Fruit fly (Drosophila melanogaster) whole organism, prepupa: ENCODE results near the gene put.

Experiments
- CG10631 ChIP-seq: fragments of 200-800 bp; sonication (Bioruptor generic); optimal IDR thresholded peaks from 2 replicates; lab custom pipeline; 2016; ENCODE audit warnings: missing biosample characterization, missing genetic modification characterization
- CG10669 ChIP-seq: fragments of 200-800 bp; sonication (Bioruptor generic); optimal IDR thresholded peaks from 3 replicates; lab custom pipeline; 2018; ENCODE audit warnings: missing biosample characterization, mild to moderate bottlenecking, missing genetic modification characterization, moderate library complexity
- CG11294 ChIP-seq: fragments of 200-800 bp; sonication (Bioruptor generic); IDR thresholded peaks from 2 replicates; pipeline ENCODE4 v1.3.6; 2022; ENCODE audit warnings: missing biosample characterization, missing genetic modification characterization
- CG15336 ChIP-seq: fragments of 200-800 bp; sonication (Bioruptor generic); IDR thresholded peaks from 2 replicates; pipeline ENCODE4 v1.3.6; 2022; ENCODE audit warnings: missing biosample characterization, missing genetic modification characterization
- CG1621 ChIP-seq: fragments of 200-800 bp; sonication (Bioruptor generic); optimal IDR thresholded peaks from 3 replicates; lab custom pipeline; 2018; ENCODE audit warnings: missing biosample characterization, mild to moderate bottlenecking, missing genetic modification characterization
- CG16779 ChIP-seq: fragments of 200-800 bp; sonication (Bioruptor generic); optimal IDR thresholded peaks from 3 replicates; lab custom pipeline; 2017; ENCODE audit warnings: missing biosample characterization, mild to moderate bottlenecking, missing genetic modification characterization
- CG3032 ChIP-seq: fragments of 200-800 bp; optimal IDR thresholded peaks from 2 replicates; lab custom pipeline; 2019; ENCODE audit warnings: missing biosample characterization, mild to moderate bottlenecking, missing genetic modification characterization, moderate library complexity
- CG32006 ChIP-seq: fragments of 200-800 bp; sonication (Bioruptor generic); optimal IDR thresholded peaks from 3 replicates; lab custom pipeline; 2017; ENCODE audit warnings: missing biosample characterization, mild to moderate bottlenecking, missing genetic modification characterization
- CG34406 ChIP-seq: fragments of 200-800 bp; sonication (Bioruptor generic); optimal IDR thresholded peaks from 3 replicates; lab custom pipeline; 2016; ENCODE audit warnings: missing biosample characterization, missing genetic modification characterization
- CG3919 ChIP-seq: fragments of 200-800 bp; sonication (Bioruptor generic); optimal IDR thresholded peaks from 3 replicates; lab custom pipeline; 2016; ENCODE audit warnings: missing biosample characterization, missing genetic modification characterization
- CG6163 ChIP-seq: fragments of 200-800 bp; sonication (Bioruptor generic); IDR thresholded peaks from 3 replicates; pipeline ENCODE4 v1.3.6; 2022; ENCODE audit warnings: missing biosample characterization, missing genetic modification characterization
- CG6276 ChIP-seq: fragments of 200-800 bp; sonication (Bioruptor generic); optimal IDR thresholded peaks from 2 replicates; lab custom pipeline; 2017; ENCODE audit warnings: missing biosample characterization, mild to moderate bottlenecking, missing genetic modification characterization
- CG6792 ChIP-seq: fragments of 200-800 bp; sonication (Bioruptor generic); optimal IDR thresholded peaks from 3 replicates; lab custom pipeline; 2016; ENCODE audit warnings: missing biosample characterization, missing genetic modification characterization
- CG6808 ChIP-seq: fragments of 200-800 bp; sonication (Bioruptor generic); optimal IDR thresholded peaks from 3 replicates; lab custom pipeline; 2017; ENCODE audit warnings: missing biosample characterization, missing genetic modification characterization, mild to moderate bottlenecking, moderate library complexity, missing genetic modification reagents
- CG7368 ChIP-seq: fragments of 200-800 bp; sonication (Bioruptor generic); optimal IDR thresholded peaks from 3 replicates; lab custom pipeline; 2016; ENCODE audit warnings: missing biosample characterization, missing genetic modification characterization
- CG8119 ChIP-seq: fragments of 200-800 bp; sonication (Bioruptor generic); IDR thresholded peaks from 3 replicates; pipeline ENCODE4 v1.3.6; 2022; ENCODE audit warnings: missing biosample characterization, missing genetic modification characterization
- CG8319 ChIP-seq: fragments of 200-800 bp; sonication (Bioruptor generic); optimal IDR thresholded peaks from 3 replicates; lab custom pipeline; 2016; ENCODE audit warnings: missing biosample characterization, missing genetic modification characterization
- CG8632 ChIP-seq: fragments of 200-800 bp; sonication (Bioruptor generic); optimal IDR thresholded peaks from 3 replicates; lab custom pipeline; 2016; ENCODE audit warnings: missing biosample characterization, missing genetic modification characterization
- Eip75B ChIP-seq: fragments of 200-800 bp; sonication (Bioruptor generic); optimal IDR thresholded peaks from 3 replicates; lab custom pipeline; 2016; ENCODE audit warnings: missing biosample characterization, missing genetic modification characterization
- Eip78C ChIP-seq: fragments of 200-800 bp; sonication (Bioruptor generic); peaks from one replicate; lab custom pipeline; 2016; ENCODE audit warnings: missing biosample characterization, missing genetic modification characterization
- Eip93F ChIP-seq: fragments of 200-800 bp; sonication (Bioruptor generic); optimal IDR thresholded peaks from 2 replicates; lab custom pipeline; 2016; ENCODE audit warnings: missing biosample characterization, mild to moderate bottlenecking, missing genetic modification characterization
- Ets21C ChIP-seq: fragments of 200-800 bp; sonication (Bioruptor generic); optimal IDR thresholded peaks from 3 replicates; lab custom pipeline; 2016; ENCODE audit warnings: missing biosample characterization, missing genetic modification characterization
- Ets96B ChIP-seq: fragments of 200-800 bp; optimal IDR thresholded peaks from 2 replicates; lab custom pipeline; 2019; ENCODE audit warnings: missing biosample characterization, mild to moderate bottlenecking, missing genetic modification characterization, moderate library complexity
- Gug ChIP-seq: fragments of 200-800 bp; sonication (Bioruptor generic); IDR thresholded peaks from 2 replicates; pipeline ENCODE4 v1.3.6; 2022; ENCODE audit warnings: missing biosample characterization, missing genetic modification characterization
- Hr38 ChIP-seq: sonication (Bioruptor generic); optimal IDR thresholded peaks from 2 replicates; lab custom pipeline; 2016; ENCODE audit warnings: missing biosample characterization, missing genetic modification characterization
- Hr39 ChIP-seq: fragments of 200-800 bp; sonication (Bioruptor generic); optimal IDR thresholded peaks from 2 replicates; lab custom pipeline; 2016; ENCODE audit warnings: missing biosample characterization, missing genetic modification characterization
- Lpt ChIP-seq: fragments of 200-800 bp; sonication (Bioruptor generic); optimal IDR thresholded peaks from 3 replicates; lab custom pipeline; 2016; ENCODE audit warnings: missing biosample characterization, missing genetic modification characterization
- Met ChIP-seq: fragments of 200-800 bp; sonication (Bioruptor generic); optimal IDR thresholded peaks from 3 replicates; lab custom pipeline; 2016; ENCODE audit warnings: missing biosample characterization, missing genetic modification characterization
- Smox ChIP-seq: fragments of 200-800 bp; sonication (Bioruptor generic); optimal IDR thresholded peaks from 3 replicates; lab custom pipeline; 2016; ENCODE audit warnings: missing biosample characterization, missing genetic modification characterization
- Sox102F ChIP-seq: fragments of 200-800 bp; sonication (Bioruptor generic); optimal IDR thresholded peaks from 2 replicates; lab custom pipeline; 2016; ENCODE audit warnings: missing biosample characterization, mild to moderate bottlenecking, missing genetic modification characterization
- achi ChIP-seq: fragments of 200-800 bp; sonication (Bioruptor generic); optimal IDR thresholded peaks from 3 replicates; lab custom pipeline; 2016; ENCODE audit warnings: missing biosample characterization, missing genetic modification characterization
- acj6 ChIP-seq: fragments of 200-800 bp; sonication (Bioruptor generic); optimal IDR thresholded peaks from 3 replicates; lab custom pipeline; 2016; ENCODE audit warnings: missing biosample characterization, missing genetic modification characterization
- cyc ChIP-seq: fragments of 200-800 bp; sonication (Bioruptor generic); optimal IDR thresholded peaks from 3 replicates; lab custom pipeline; 2016; ENCODE audit warnings: missing biosample characterization, missing genetic modification characterization
- dac ChIP-seq: fragments of 200-800 bp; sonication (Bioruptor generic); optimal IDR thresholded peaks from 2 replicates; lab custom pipeline; 2017; ENCODE audit warnings: missing biosample characterization, mild to moderate bottlenecking, missing genetic modification characterization
- dsx ChIP-seq: fragments of 200-800 bp; optimal IDR thresholded peaks from 3 replicates; lab custom pipeline; 2019; ENCODE audit warnings: missing biosample characterization, mild to moderate bottlenecking, missing genetic modification characterization, moderate library complexity; ENCODE audit not compliant: poor library complexity, severe bottlenecking
- esn ChIP-seq: fragments of 200-800 bp; sonication (Bioruptor generic); optimal IDR thresholded peaks from 2 replicates; lab custom pipeline; 2016; ENCODE audit warnings: missing biosample characterization, mild to moderate bottlenecking, missing genetic modification characterization, moderate library complexity
- fd59A ChIP-seq: fragments of 200-800 bp; sonication (Bioruptor generic); optimal IDR thresholded peaks from 2 replicates; lab custom pipeline; 2017; ENCODE audit warnings: missing biosample characterization, mild to moderate bottlenecking, missing genetic modification characterization, missing genetic modification reagents
- fkh ChIP-seq: fragments of 200-800 bp; sonication (Bioruptor generic); optimal IDR thresholded peaks from 3 replicates; lab custom pipeline; 2017; ENCODE audit warnings: missing biosample characterization, mild to moderate bottlenecking, missing genetic modification characterization, moderate library complexity
- pdm3 ChIP-seq: fragments of 200-800 bp; sonication (Bioruptor generic); optimal IDR thresholded peaks from 3 replicates; lab custom pipeline; 2016; ENCODE audit warnings: missing biosample characterization, missing genetic modification characterization
- salr ChIP-seq, 2 experiments: fragments of 200-800 bp; sonication (Bioruptor generic); optimal IDR thresholded peaks; 3 replicates each; lab custom pipeline; 2016 to 2018; ENCODE audit warnings: missing biosample characterization in 2 of 2, missing genetic modification characterization in 2 of 2, mild to moderate bottlenecking in 1 of 2
- spab ChIP-seq: fragments of 200-800 bp; sonication (Bioruptor generic); optimal IDR thresholded peaks from 2 replicates; lab custom pipeline; 2017; ENCODE audit warnings: missing biosample characterization, mild to moderate bottlenecking, missing genetic modification characterization, missing genetic modification reagents
- ss ChIP-seq, 2 experiments: fragments of 200-800 bp; sonication (Bioruptor generic); optimal IDR thresholded peaks; 2 replicates in 1 of 2; 3 replicates in 1 of 2; lab custom pipeline; 2017 to 2018; ENCODE audit warnings: mild to moderate bottlenecking in 2 of 2, missing biosample characterization in 2 of 2, missing genetic modification characterization in 2 of 2, moderate library complexity in 1 of 2
- svp ChIP-seq: fragments of 200-800 bp; sonication (Bioruptor generic); peaks from one replicate; lab custom pipeline; 2016; ENCODE audit warnings: missing biosample characterization, missing genetic modification characterization
- topi ChIP-seq: fragments of 200-800 bp; sonication (Bioruptor generic); optimal IDR thresholded peaks from 3 replicates; lab custom pipeline; 2016; ENCODE audit warnings: missing biosample characterization, missing genetic modification characterization
- vri ChIP-seq: fragments of 200-800 bp; sonication (Bioruptor generic); optimal IDR thresholded peaks from 3 replicates; lab custom pipeline; 2016; ENCODE audit warnings: missing biosample characterization, mild to moderate bottlenecking, missing genetic modification characterization

put gene

dm6 chr3R:14590753-14591535, 34.6 kb downstream of the put start (continued):
- TF ChIP-seq CG15336 (GFP tag; lab: Robert Waterston, UW): peak; percentile 70
- TF ChIP-seq pdm3 (GFP tag; lab: Kevin White, UChicago): peak; percentile 25
- no peak for TF ChIP-seq Sox102F (GFP tag; lab: Kevin White, UChicago)
- TF ChIP-seq Eip75B: peak; percentile 36
- TF ChIP-seq topi (GFP tag; lab: Kevin White, UChicago): peak; percentile 0
- TF ChIP-seq salr (GFP tag; optimal IDR thresholded peaks at IDR 0.05; lab: Kevin White, UChicago): peak in 1 of 2 experiments; percentile 71
- peak; percentile 60 for TF ChIP-seq achi (GFP tag; lab: Kevin White, UChicago)
- peak; percentile 48 for TF ChIP-seq svp
- peak; percentile 48 for TF ChIP-seq fd59A (GFP tag; lab: Kevin White, UChicago)
- peak; percentile 45 for TF ChIP-seq CG1621 (tag; lab: Kevin White, UChicago)
- no peak for TF ChIP-seq dac (GFP tag; lab: Kevin White, UChicago)
- peak; percentile 56 for TF ChIP-seq CG6792 (GFP tag; lab: Kevin White, UChicago)
- TF ChIP-seq Ets21C: no peak
- peak; percentile 78 for TF ChIP-seq CG8119
- peak; percentile 32 for TF ChIP-seq CG16779 (tag; lab: Kevin White, UChicago)
- peak; percentile 59 for TF ChIP-seq fkh (GFP tag; lab: Kevin White, UChicago)
- peak; percentile 59 for TF ChIP-seq CG3919
- TF ChIP-seq Met: peak; percentile 31
- peak; percentile 20 for TF ChIP-seq esn
- peak; percentile 73 for TF ChIP-seq CG32006 (GFP tag; lab: Kevin White, UChicago)
- no peak for TF ChIP-seq Hr38 (GFP tag; lab: Kevin White, UChicago)
- TF ChIP-seq Hr39 (GFP tag; lab: Kevin White, UChicago): no peak
- 0 out of 3 replicates have a peak, but pooled peaks have one; percentile 25 for TF ChIP-seq CG6163 (GFP tag; lab: Robert Waterston, UW)
- peak; percentile 74 for TF ChIP-seq CG10631 (GFP tag; lab: Kevin White, UChicago)
- peak; percentile 62 for TF ChIP-seq CG10669 (GFP tag; lab: Kevin White, UChicago)
- TF ChIP-seq CG8632 (GFP tag; lab: Kevin White, UChicago): peak; percentile 37

DNA sequence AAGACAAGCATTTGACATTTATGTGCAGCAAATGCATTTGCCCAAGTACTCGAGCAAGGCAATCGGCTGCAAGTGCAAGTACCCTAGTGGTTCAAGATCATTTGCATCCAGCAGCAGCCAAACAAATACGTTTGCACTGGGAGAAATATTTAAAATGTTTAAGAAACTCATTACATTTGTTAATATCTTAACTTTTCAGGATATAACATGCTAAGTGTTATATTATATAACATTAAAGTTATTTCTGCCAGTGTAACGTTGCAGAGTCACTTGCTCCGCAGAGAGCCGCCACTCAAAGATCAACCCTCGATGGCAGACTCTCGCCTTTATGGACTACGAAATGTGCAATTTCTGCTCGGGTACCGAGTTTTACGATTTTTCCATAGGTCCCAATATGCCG, 36.0 kb downstream of the put start:
- no peak for TF ChIP-seq Hr38 (GFP tag; lab: Kevin White, UChicago)
- 0 out of 2 replicates have a peak, but pooled peaks have one; percentile 33 for TF ChIP-seq CG15336 (GFP tag; lab: Robert Waterston, UW)
- TF ChIP-seq acj6 (GFP tag; lab: Kevin White, UChicago): peak; percentile 9
- TF ChIP-seq cyc: no peak
- TF ChIP-seq ss (GFP tag; optimal IDR thresholded peaks at IDR 0.05; lab: Kevin White, UChicago): peak in 1 of 2 experiments; percentile 20
- TF ChIP-seq CG32006 (GFP tag; lab: Kevin White, UChicago): peak; percentile 32
- no peak for TF ChIP-seq Lpt (GFP tag; lab: Kevin White, UChicago)
- peak; percentile 29 for TF ChIP-seq CG10669 (GFP tag; lab: Kevin White, UChicago)
- TF ChIP-seq vri: no peak
- TF ChIP-seq Eip93F (GFP tag; lab: Kevin White, UChicago): no peak
- TF ChIP-seq Smox (GFP tag; lab: Kevin White, UChicago): no peak
- TF ChIP-seq CG34406 (GFP tag; lab: Kevin White, UChicago): no peak
- no peak for TF ChIP-seq Sox102F (GFP tag; lab: Kevin White, UChicago)
- TF ChIP-seq CG8632 (GFP tag; lab: Kevin White, UChicago): no peak
- no peak for TF ChIP-seq CG8319 (GFP tag; lab: Kevin White, UChicago)
- no peak for TF ChIP-seq CG3032 (tag; lab: Kevin White, UChicago)
- TF ChIP-seq Eip78C: peak; percentile 74
- peak; percentile 5 for TF ChIP-seq CG6808
- peak; percentile 19 for TF ChIP-seq spab
- no peak for TF ChIP-seq Ets96B (tag; lab: Kevin White, UChicago)
- TF ChIP-seq achi (GFP tag; lab: Kevin White, UChicago): peak; percentile 1
- TF ChIP-seq CG8119: no peak; the same call in 2 of the 3 replicates
- peak; percentile 25; the same call in 1 of the 2 replicates for TF ChIP-seq Gug (GFP tag; lab: Robert Waterston, UW)
- TF ChIP-seq CG6163 (GFP tag; lab: Robert Waterston, UW): 0 out of 3 replicates have a peak, but pooled peaks have one; percentile 37
- TF ChIP-seq svp: peak; percentile 25
- TF ChIP-seq dsx (GFP tag; lab: Kevin White, UChicago): peak; percentile 44
- TF ChIP-seq fd59A (GFP tag; lab: Kevin White, UChicago): no peak
- no peak for TF ChIP-seq CG6276 (GFP tag; lab: Kevin White, UChicago)
- no peak for TF ChIP-seq CG11294 (GFP tag; lab: Robert Waterston, UW)
- TF ChIP-seq CG7368 (GFP tag; lab: Kevin White, UChicago): no peak
- TF ChIP-seq CG3919: peak; percentile 2
